Worm (Caenorhabditis elegans): ENCODE results near the gene cpr-5.

ce11 chrV:1164196-1164691 is 30.4 kb upstream of the cpr-5 start, which contains the start of gene T21H3.5:
- TF ChIP-seq lsy-27 (tag; optimal IDR thresholded peaks at IDR 0.05; ENCODE audit: borderline replicate concordance, insufficient read depth) (no peak), Y67H2A.10 (GFP tag; conservative IDR thresholded peaks at IDR 0.05) (no peak), F22D6.2 (tag; optimal IDR thresholded peaks at IDR 0.05) (no peak), sdz-38 (tag; optimal IDR thresholded peaks at IDR 0.05) (no peak)
